Worm (Caenorhabditis elegans) whole organism, early embryonic: ENCODE data around the gene W02B3.4.

Source experiments
- aly-1 ChIP-seq: sonication (generic microtip); optimal IDR thresholded peaks from 2 replicates; lab custom pipeline; 2016; ENCODE audit warnings: missing genetic modification characterization, missing compliant biosample characterization
- ama-1 ChIP-seq: fragments of 150-350 bp; optimal IDR thresholded peaks from 2 replicates; lab custom pipeline; 2014
- ceh-13 ChIP-seq: fragments of 200-800 bp; sonication (Bioruptor generic); optimal IDR thresholded peaks from 2 replicates; lab custom pipeline; 2018; ENCODE audit warnings: mild to moderate bottlenecking, missing genetic modification characterization, missing compliant biosample characterization
- ceh-36 ChIP-seq: sonication (generic microtip); optimal IDR thresholded peaks from 2 replicates; lab custom pipeline; 2016; ENCODE audit warnings: missing genetic modification characterization, inconsistent platforms, missing compliant biosample characterization
- ets-7 ChIP-seq: sonication (generic microtip); optimal IDR thresholded peaks from 2 replicates; lab custom pipeline; 2016; ENCODE audit warnings: missing genotype, missing genetic modification characterization, missing compliant biosample characterization
- hmbx-1 ChIP-seq: sonication (generic microtip); optimal IDR thresholded peaks from 2 replicates; lab custom pipeline; 2016; ENCODE audit warnings: mild to moderate bottlenecking, missing genetic modification characterization, missing compliant biosample characterization
- sea-1 ChIP-seq: fragments of 200-800 bp; sonication (Bioruptor generic); conservative IDR thresholded peaks from 2 replicates; pipeline ENCODE4 v1.3.6; 2022; ENCODE audit warnings: missing genetic modification characterization, missing compliant biosample characterization
- tra-4 ChIP-seq: sonication (generic microtip); optimal IDR thresholded peaks from 2 replicates; lab custom pipeline; 2017; ENCODE audit warnings: missing genetic modification characterization, missing compliant biosample characterization

ce11 chrIII:696372-696771 lies 13.2 kb upstream of the W02B3.4 start, which contains the start of gene sel-15:
- TF ChIP-seq ets-7 (tag; lab: Kevin White, UChicago) (no peak), sea-1 (no peak), ama-1 (no peak), hmbx-1 (tag; lab: Kevin White, UChicago) (no peak), tra-4 (tag; lab: Kevin White, UChicago) (no peak), ceh-13 (GFP tag; lab: Kevin White, UChicago) (no peak), ceh-36 (no peak), aly-1 (tag; lab: Kevin White, UChicago) (no peak)
